Worm (Caenorhabditis elegans): Measurements from ENCODE around the gene srd-2.

ce11 chrII:10170837-10171318 lies 16.8 kb downstream of the srd-2 start, which contains the start of gene gpd-4:
- no peak for TF ChIP-seq nhr-179 (tag; optimal IDR thresholded peaks at IDR 0.05)
- no peak for TF ChIP-seq unc-130 (GFP tag; optimal IDR thresholded peaks at IDR 0.05)
- no peak for TF ChIP-seq rpc-1 (optimal IDR thresholded peaks at IDR 0.05)
- no peak for TF ChIP-seq rpc-1 (tag; optimal IDR thresholded peaks at IDR 0.05)
- no peak for TF ChIP-seq aptf-2 (GFP tag; conservative IDR thresholded peaks at IDR 0.05)
- no peak for TF ChIP-seq ztf-18 (tag; optimal IDR thresholded peaks at IDR 0.05)
- no peak for TF ChIP-seq lsy-27 (tag; optimal IDR thresholded peaks at IDR 0.05; ENCODE audit: borderline replicate concordance, insufficient read depth)
- TF ChIP-seq unc-62 (GFP tag; optimal IDR thresholded peaks at IDR 0.05), result no peak
- no peak for TF ChIP-seq Y53G8AR.9 (GFP tag; conservative IDR thresholded peaks at IDR 0.05)
- no peak for TF ChIP-seq C06A6.2 (GFP tag; conservative IDR thresholded peaks at IDR 0.05)
- TF ChIP-seq ztf-25 (GFP tag; IDR thresholded peaks at IDR 0.05), result no peak
- TF ChIP-seq ztf-26 (tag; optimal IDR thresholded peaks at IDR 0.05), result no peak
